Worm (Caenorhabditis elegans) whole organism, young adult: Measurements from ENCODE around the gene Y17D7B.2.

ENCODE experiments used
- B0261.1 ChIP-seq: sonication (generic microtip); optimal IDR thresholded peaks from 2 replicates; lab custom pipeline; 2016; ENCODE audit warnings: mild to moderate bottlenecking, missing genetic modification characterization, moderate library complexity, missing compliant biosample characterization
- F22D6.2 ChIP-seq: sonication (generic microtip); optimal IDR thresholded peaks from 2 replicates; lab custom pipeline; 2016; ENCODE audit warnings: mild to moderate bottlenecking, missing genetic modification characterization, missing compliant biosample characterization
- F37B4.10 ChIP-seq: fragments of 200-800 bp; sonication (Bioruptor generic); IDR thresholded peaks from 2 replicates; pipeline ENCODE4 v1.3.6; 2022; ENCODE audit warnings: missing genetic modification characterization, missing compliant biosample characterization
- F57A8.1 ChIP-seq: fragments of 200-800 bp; sonication (Bioruptor generic); optimal IDR thresholded peaks from 2 replicates; lab custom pipeline; 2018; ENCODE audit warnings: mild to moderate bottlenecking, missing genetic modification characterization, moderate library complexity, missing compliant biosample characterization
- Y67H2A.10 ChIP-seq: fragments of 200-800 bp; sonication (Bioruptor generic); conservative IDR thresholded peaks from 2 replicates; pipeline ENCODE4 v1.3.6; 2022; ENCODE audit warnings: missing genetic modification reagents, missing genetic modification characterization, missing compliant biosample characterization
- Y95B8A.8 ChIP-seq: fragments of 200-800 bp; sonication (Bioruptor generic); IDR thresholded peaks from 2 replicates; pipeline ENCODE4 v1.3.6; 2022; ENCODE audit warnings: missing genetic modification reagents, missing genetic modification characterization, missing compliant biosample characterization
- attf-3 ChIP-seq: fragments of 200-800 bp; sonication (Bioruptor generic); conservative IDR thresholded peaks from 2 replicates; pipeline ENCODE4 v1.3.6; 2022; ENCODE audit warnings: missing genetic modification reagents, missing genetic modification characterization, missing compliant biosample characterization
- attf-5 ChIP-seq: fragments of 200-800 bp; sonication (Bioruptor generic); optimal IDR thresholded peaks from 2 replicates; lab custom pipeline; 2018; ENCODE audit warnings: mild to moderate bottlenecking, missing genetic modification characterization, missing compliant biosample characterization
- bed-1 ChIP-seq: fragments of 200-800 bp; sonication (Bioruptor generic); IDR thresholded peaks from 2 replicates; pipeline ENCODE4 v1.3.6; 2022; ENCODE audit warnings: missing genetic modification reagents, missing genetic modification characterization, missing compliant biosample characterization
- ceh-58 ChIP-seq: fragments of 200-800 bp; sonication (Bioruptor generic); IDR thresholded peaks from 2 replicates; pipeline ENCODE4 v1.3.6; 2022; ENCODE audit warnings: missing genetic modification characterization, missing compliant biosample characterization
- ceh-79 ChIP-seq: sonication (generic microtip); optimal IDR thresholded peaks from 2 replicates; lab custom pipeline; 2017; ENCODE audit warnings: mild to moderate bottlenecking, missing genetic modification characterization, missing compliant biosample characterization
- efl-1 ChIP-seq: fragments of 150-350 bp; optimal IDR thresholded peaks from 2 replicates; lab custom pipeline; 2014; ENCODE audit warnings: missing biosample characterization, missing genetic modification reagents, missing genetic modification characterization
- ets-4 ChIP-seq: fragments of 200-800 bp; sonication (Bioruptor generic); optimal IDR thresholded peaks from 2 replicates; lab custom pipeline; 2018; ENCODE audit warnings: mild to moderate bottlenecking, missing genetic modification characterization, missing compliant biosample characterization
- fkh-3 ChIP-seq: sonication (generic microtip); optimal IDR thresholded peaks from 2 replicates; lab custom pipeline; 2016; ENCODE audit warnings: mild to moderate bottlenecking, missing genetic modification characterization, missing compliant biosample characterization
- gei-17 ChIP-seq: fragments of 200-800 bp; sonication (Bioruptor generic); optimal IDR thresholded peaks from 2 replicates; lab custom pipeline; 2018; ENCODE audit warnings: mild to moderate bottlenecking, missing genetic modification characterization, missing compliant biosample characterization
- hlh-26 ChIP-seq: fragments of 200-800 bp; sonication (Bioruptor generic); conservative IDR thresholded peaks from 2 replicates; pipeline ENCODE4 v1.3.6; 2022; ENCODE audit warnings: missing genetic modification reagents, missing genetic modification characterization, missing compliant biosample characterization
- hmg-1.2 ChIP-seq: fragments of 200-800 bp; sonication (Bioruptor generic); IDR thresholded peaks from 2 replicates; pipeline ENCODE4 v1.3.6; 2022; ENCODE audit warnings: missing genetic modification reagents, missing genetic modification characterization, missing compliant biosample characterization
- lin-40 ChIP-seq: sonication (generic microtip); optimal IDR thresholded peaks from 2 replicates; lab custom pipeline; 2016; ENCODE audit warnings: missing genetic modification characterization, mild to moderate bottlenecking, missing compliant biosample characterization, missing genotype, missing genetic modification reagents
- lsy-27 ChIP-seq: sonication (generic microtip); optimal IDR thresholded peaks from 2 replicates; lab custom pipeline; 2017; ENCODE audit warnings: missing genetic modification characterization, mild to moderate bottlenecking, missing compliant biosample characterization, antibody characterized with exemption, missing genotype, borderline replicate concordance; ENCODE audit not compliant: insufficient read depth
- madf-3 ChIP-seq: fragments of 200-800 bp; sonication (Bioruptor generic); IDR thresholded peaks from 2 replicates; pipeline ENCODE4 v1.3.6; 2022; ENCODE audit warnings: missing genetic modification reagents, missing genetic modification characterization, missing compliant biosample characterization
- madf-8 ChIP-seq: fragments of 200-800 bp; sonication (Bioruptor generic); conservative IDR thresholded peaks from 2 replicates; pipeline ENCODE4 v1.3.6; 2022; ENCODE audit warnings: missing genetic modification reagents, missing genetic modification characterization, missing compliant biosample characterization
- mel-28 ChIP-seq: sonication (generic microtip); optimal IDR thresholded peaks from 2 replicates; lab custom pipeline; 2016; ENCODE audit warnings: borderline replicate concordance, mild to moderate bottlenecking, missing genetic modification characterization, missing compliant biosample characterization
- nfyb-1 ChIP-seq: fragments of 200-800 bp; sonication (Bioruptor generic); IDR thresholded peaks from 2 replicates; pipeline ENCODE4 v1.3.6; 2022; ENCODE audit warnings: missing genetic modification reagents, missing genetic modification characterization, missing compliant biosample characterization
- pbrm-1 ChIP-seq: fragments of 200-800 bp; sonication (Bioruptor generic); IDR thresholded peaks from 2 replicates; pipeline ENCODE4 v1.3.6; 2022; ENCODE audit warnings: missing genetic modification reagents, missing genetic modification characterization, missing compliant biosample characterization
- rpc-1 ChIP-seq, 2 experiments: fragments of 150-350 bp in 1 of 2; sonication (generic microtip) in 1 of 2; optimal IDR thresholded peaks; 2 replicates each; lab custom pipeline; 2014 to 2018; ENCODE audit warnings: missing biosample characterization in 1 of 2, missing genetic modification characterization in 1 of 2, missing genetic modification reagents in 1 of 2, missing genotype in 1 of 2
- snpc-3.4 ChIP-seq: sonication (generic microtip); optimal IDR thresholded peaks from 2 replicates; lab custom pipeline; 2017; ENCODE audit warnings: missing genetic modification characterization, mild to moderate bottlenecking, missing compliant biosample characterization, antibody characterized with exemption, moderate library complexity, missing genotype, missing genetic modification reagents
- somi-1 ChIP-seq: fragments of 200-800 bp; sonication (Bioruptor generic); optimal IDR thresholded peaks from 2 replicates; lab custom pipeline; 2018; ENCODE audit warnings: mild to moderate bottlenecking, missing genetic modification characterization, missing compliant biosample characterization
- sptf-2 ChIP-seq: fragments of 200-800 bp; sonication (Bioruptor generic); optimal IDR thresholded peaks from 2 replicates; lab custom pipeline; 2018; ENCODE audit warnings: mild to moderate bottlenecking, missing genetic modification characterization, missing compliant biosample characterization
- tbp1 ChIP-seq: fragments of 200-800 bp; sonication (Bioruptor generic); optimal IDR thresholded peaks from 2 replicates; lab custom pipeline; 2018; ENCODE audit warnings: mild to moderate bottlenecking, missing genetic modification characterization, missing compliant biosample characterization
- unc-130 ChIP-seq: sonication (generic microtip); optimal IDR thresholded peaks from 2 replicates; lab custom pipeline; 2016; ENCODE audit warnings: missing genetic modification reagents, missing genetic modification characterization, missing compliant biosample characterization
- xnd-1 ChIP-seq: sonication (generic microtip); optimal IDR thresholded peaks from 2 replicates; lab custom pipeline; 2016; ENCODE audit warnings: missing genotype, missing genetic modification reagents, missing genetic modification characterization, missing compliant biosample characterization
- ztf-18 ChIP-seq: sonication (generic microtip); optimal IDR thresholded peaks from 2 replicates; lab custom pipeline; 2016; ENCODE audit warnings: missing genotype, mild to moderate bottlenecking, missing genetic modification characterization, missing compliant biosample characterization
- ztf-25 ChIP-seq: fragments of 200-800 bp; sonication (Bioruptor generic); IDR thresholded peaks from 2 replicates; pipeline ENCODE4 v1.3.6; 2022; ENCODE audit warnings: missing genetic modification reagents, missing genetic modification characterization, missing compliant biosample characterization

The Y17D7B.2 gene

DNA sequence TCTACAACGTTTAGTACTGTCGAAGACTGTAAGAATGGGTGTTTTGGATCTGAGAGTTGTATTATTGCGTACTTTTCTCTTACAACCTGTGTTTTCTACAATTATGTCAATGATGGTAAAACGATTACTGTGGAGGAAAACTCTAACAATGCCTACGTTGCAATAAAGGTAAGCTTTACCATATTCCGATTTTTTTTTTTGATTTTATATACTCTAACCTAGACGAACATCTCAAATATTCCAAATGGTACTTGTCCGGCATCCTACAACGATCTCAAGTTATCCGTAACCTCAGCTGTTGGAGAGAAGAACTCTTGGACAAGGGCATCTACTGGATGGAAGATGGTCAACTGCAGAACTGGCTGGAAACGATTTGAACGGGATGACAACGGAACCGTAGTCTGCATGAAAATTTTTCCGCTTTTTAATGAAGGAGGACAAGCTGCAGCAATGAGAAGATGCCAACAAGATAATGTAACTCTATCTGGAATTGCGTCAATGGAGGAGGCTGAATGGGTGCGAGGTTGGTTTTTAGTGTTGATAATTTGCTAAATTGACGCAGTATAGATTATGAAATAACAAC lies 15.6 kb upstream of the Y17D7B.2 start:
- TF ChIP-seq attf-3 (GFP tag; lab: Robert Waterston, UW), result no peak

DNA sequence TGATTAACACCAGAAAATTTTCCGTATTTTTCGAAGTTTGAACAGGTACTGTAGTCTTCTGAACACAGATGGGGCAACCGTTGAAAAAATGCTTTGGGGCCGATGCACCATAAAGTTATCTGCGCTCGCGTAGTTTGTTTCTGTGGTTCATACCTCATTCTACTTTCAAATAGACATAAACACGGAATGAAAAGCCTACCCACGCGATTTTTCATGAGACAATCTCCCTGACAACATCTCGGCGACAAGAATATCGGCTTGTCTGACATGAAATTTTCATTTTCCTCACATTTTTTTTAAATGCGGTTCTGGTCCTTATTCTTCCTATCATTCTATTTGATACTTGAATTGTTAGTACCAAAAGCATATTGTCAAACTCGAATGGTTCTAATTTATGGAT lies 14.8 kb upstream of the Y17D7B.2 start, which contains the start of gene clec-257:
Gene clec-257 (plus strand): TSS at position 301 of the 400 bp plus-strand sequence.
- TF ChIP-seq pbrm-1 (GFP tag; lab: Robert Waterston, UW) (no peak), nfyb-1 (GFP tag; lab: Robert Waterston, UW) (no peak), madf-3 (GFP tag; lab: Robert Waterston, UW) (no peak), F57A8.1 (GFP tag; lab: Kevin White, UChicago) (no peak), attf-5 (GFP tag; lab: Kevin White, UChicago) (no peak), Y67H2A.10 (GFP tag; lab: Robert Waterston, UW) (no peak), Y95B8A.8 (no peak), gei-17 (GFP tag; lab: Kevin White, UChicago) (no peak), somi-1 (GFP tag; lab: Kevin White, UChicago) (no peak), ceh-58 (GFP tag; lab: Robert Waterston, UW) (no peak), unc-130 (GFP tag; lab: Kevin White, UChicago) (no peak)

DNA sequence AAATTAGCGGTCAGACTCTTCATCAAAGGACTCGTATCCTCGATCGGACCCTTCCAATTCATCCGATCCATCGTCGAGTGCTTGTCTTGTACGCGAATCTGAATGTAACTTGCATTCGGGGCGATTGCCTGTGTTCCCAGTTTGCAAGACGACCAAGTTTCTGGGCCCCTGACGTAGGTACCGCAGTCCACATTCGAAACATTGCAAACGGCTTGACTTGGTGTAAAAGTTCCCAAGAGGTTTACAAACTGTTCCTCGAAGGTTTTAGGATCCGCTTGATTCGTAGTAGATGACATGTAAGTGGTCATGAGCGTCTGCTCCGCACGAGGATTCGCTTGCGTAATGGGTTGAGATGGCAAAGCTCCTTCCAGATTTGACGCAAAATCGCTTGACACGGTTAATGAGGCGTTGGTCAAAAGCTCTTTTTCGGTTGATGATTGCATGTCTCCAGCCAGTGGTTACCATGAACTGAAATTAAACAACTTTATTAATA lies 11.2 kb upstream of the Y17D7B.2 start, which contains the start of gene Y17D7B.4:
Gene Y17D7B.4 (minus strand): TSS at position 443 of the 493 bp plus-strand sequence.
- TF ChIP-seq lsy-27 (tag; lab: Kevin White, UChicago) (no peak), efl-1 (GFP tag; lab: Kevin White, UChicago) (no peak), F57A8.1 (GFP tag; lab: Kevin White, UChicago) (no peak), madf-3 (GFP tag; lab: Robert Waterston, UW) (no peak), fkh-3 (tag; lab: Kevin White, UChicago) (no peak), unc-130 (GFP tag; lab: Kevin White, UChicago) (no peak), ztf-25 (GFP tag; lab: Robert Waterston, UW) (no peak), sptf-2 (GFP tag; lab: Kevin White, UChicago) (no peak), F37B4.10 (GFP tag; lab: Robert Waterston, UW) (no peak), ets-4 (GFP tag; lab: Kevin White, UChicago) (no peak), hlh-26 (no peak), Y67H2A.10 (GFP tag; lab: Robert Waterston, UW) (no peak), F22D6.2 (tag; lab: Kevin White, UChicago) (no peak), ceh-79 (tag; lab: Kevin White, UChicago) (no peak), madf-8 (no peak), lin-40 (no peak), xnd-1 (no peak)

DNA sequence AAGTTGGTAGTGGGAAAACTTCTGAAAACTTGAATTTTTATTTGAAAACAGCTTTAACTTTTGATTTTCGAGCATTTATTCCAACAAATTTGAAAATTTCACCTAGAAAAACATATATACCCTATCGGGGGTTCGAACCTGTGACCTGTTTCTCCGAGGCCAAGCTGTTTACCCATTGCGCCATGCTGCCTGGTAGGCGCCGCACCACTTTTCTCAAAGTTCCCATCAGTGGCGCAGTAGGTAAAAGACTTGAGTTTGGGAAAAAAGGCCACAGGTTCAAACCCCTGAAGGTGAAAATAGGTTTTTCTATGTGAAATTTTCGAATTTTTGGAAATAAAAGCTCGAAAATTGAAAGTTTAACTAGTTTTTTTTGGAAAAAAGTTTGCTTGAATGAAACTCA lies 6.9 kb upstream of the Y17D7B.2 start:
- no peak for TF ChIP-seq ztf-18 (tag; lab: Kevin White, UChicago)
- no peak for TF ChIP-seq fkh-3 (tag; lab: Kevin White, UChicago)
- peak; percentile 3 for TF ChIP-seq B0261.1
- no peak for TF ChIP-seq Y67H2A.10 (GFP tag; lab: Robert Waterston, UW)
- TF ChIP-seq attf-3 (GFP tag; lab: Robert Waterston, UW), result no peak
- peak; percentile 25 for TF ChIP-seq rpc-1 (optimal IDR thresholded peaks at IDR 0.05; lab: Kevin White, UChicago)
- TF ChIP-seq rpc-1 (tag; optimal IDR thresholded peaks at IDR 0.05; lab: Kevin White, UChicago), result peak; percentile 68
- TF ChIP-seq hmg-1.2, result no peak
- no peak for TF ChIP-seq F22D6.2 (tag; lab: Kevin White, UChicago)
- TF ChIP-seq tbp1 (GFP tag; lab: Kevin White, UChicago), result peak; percentile 73
- no peak for TF ChIP-seq snpc-3.4 (tag; lab: Kevin White, UChicago)
- no peak for TF ChIP-seq bed-1 (GFP tag; lab: Robert Waterston, UW)
- no peak for TF ChIP-seq mel-28
